Fruit fly (Drosophila melanogaster) whole organism, embryonic: ENCODE measurements around the gene CG5805.

ENCODE experiments used
- Bdp1 ChIP-seq: fragments of 200-800 bp; sonication (Bioruptor generic); optimal IDR thresholded peaks from 3 replicates; lab custom pipeline; 2016; ENCODE audit warnings: missing biosample characterization, missing genetic modification characterization
- BtbVII ChIP-seq: fragments of 200-800 bp; sonication (Bioruptor generic); optimal IDR thresholded peaks from 3 replicates; lab custom pipeline; 2017; ENCODE audit warnings: missing biosample characterization, mild to moderate bottlenecking, missing genetic modification characterization
- CG12391 ChIP-seq: fragments of 200-800 bp; sonication (Bioruptor generic); optimal IDR thresholded peaks from 3 replicates; lab custom pipeline; 2018; ENCODE audit warnings: missing biosample characterization, mild to moderate bottlenecking, missing genetic modification characterization, moderate library complexity
- CG13894 ChIP-seq: fragments of 200-800 bp; sonication (Bioruptor generic); optimal IDR thresholded peaks from 3 replicates; lab custom pipeline; 2018; ENCODE audit warnings: missing biosample characterization, mild to moderate bottlenecking, missing genetic modification characterization, moderate library complexity
- CG15696 ChIP-seq: fragments of 200-800 bp; sonication (Bioruptor generic); optimal IDR thresholded peaks from 2 replicates; lab custom pipeline; 2019; ENCODE audit warnings: missing biosample characterization, mild to moderate bottlenecking, missing genetic modification characterization, moderate library complexity
- CG31388 ChIP-seq: fragments of 200-800 bp; sonication (Bioruptor generic); optimal IDR thresholded peaks from 2 replicates; lab custom pipeline; 2016; ENCODE audit warnings: missing biosample characterization, missing genetic modification characterization
- CG32767 ChIP-seq: fragments of 200-800 bp; sonication (Bioruptor generic); IDR thresholded peaks from 2 replicates; pipeline ENCODE4 v1.3.6; 2022; ENCODE audit warnings: missing biosample characterization, missing genetic modification characterization
- CG33557 ChIP-seq: fragments of 200-800 bp; sonication (Bioruptor generic); optimal IDR thresholded peaks from 2 replicates; lab custom pipeline; 2019; ENCODE audit warnings: missing biosample characterization, mild to moderate bottlenecking, missing genetic modification characterization, moderate library complexity
- CG3726 ChIP-seq: fragments of 200-800 bp; sonication (Bioruptor generic); IDR thresholded peaks from 3 replicates; pipeline ENCODE4, ENCODE4 v1.3.6; 2022; ENCODE audit warnings: missing biosample characterization, missing genetic modification characterization
- CG4360 ChIP-seq: fragments of 200-800 bp; sonication (Bioruptor generic); IDR thresholded peaks from 2 replicates; pipeline ENCODE4 v1.3.6; 2022; ENCODE audit warnings: missing biosample characterization, missing genetic modification characterization
- CG5953 ChIP-seq: fragments of 200-800 bp; sonication (Bioruptor generic); IDR thresholded peaks from 2 replicates; pipeline ENCODE4 v1.3.6; 2022; ENCODE audit warnings: missing biosample characterization, missing genetic modification characterization
- CG6791 ChIP-seq: fragments of 200-800 bp; sonication (Bioruptor generic); IDR thresholded peaks from 3 replicates; pipeline ENCODE4 v1.3.6; 2022; ENCODE audit warnings: missing biosample characterization, missing genetic modification characterization; ENCODE audit not compliant: partially characterized antibody
- CG7928 ChIP-seq: fragments of 200-800 bp; sonication (Bioruptor generic); optimal IDR thresholded peaks from 2 replicates; lab custom pipeline; 2017; ENCODE audit warnings: missing biosample characterization, mild to moderate bottlenecking, missing genetic modification characterization
- CG9437 ChIP-seq: fragments of 200-800 bp; sonication (Bioruptor generic); optimal IDR thresholded peaks from 2 replicates; lab custom pipeline; 2018; ENCODE audit warnings: missing biosample characterization, mild to moderate bottlenecking, missing genetic modification characterization
- CG9797 ChIP-seq: fragments of 200-800 bp; sonication (Bioruptor generic); optimal IDR thresholded peaks from 3 replicates; lab custom pipeline; 2018; ENCODE audit warnings: missing biosample characterization, mild to moderate bottlenecking, missing genetic modification characterization
- Camta ChIP-seq: fragments of 200-800 bp; sonication (Bioruptor generic); optimal IDR thresholded peaks from 2 replicates; lab custom pipeline; 2016; ENCODE audit warnings: missing biosample characterization, missing genetic modification characterization
- CkIIα-i1 ChIP-seq: fragments of 200-800 bp; sonication (Bioruptor generic); IDR thresholded peaks from 2 replicates; pipeline ENCODE4 v1.3.6; 2022; ENCODE audit warnings: missing biosample characterization, missing genetic modification characterization
- CrebB ChIP-seq: fragments of 200-800 bp; sonication (Bioruptor generic); optimal IDR thresholded peaks from 3 replicates; lab custom pipeline; 2018; ENCODE audit warnings: missing biosample characterization, mild to moderate bottlenecking, missing genetic modification characterization
- Dad ChIP-seq: fragments of 200-800 bp; sonication (Bioruptor generic); optimal IDR thresholded peaks from 3 replicates; lab custom pipeline; 2016; ENCODE audit warnings: missing biosample characterization, missing genetic modification characterization
- Dll ChIP-seq: fragments of 200-800 bp; sonication (Bioruptor generic); IDR thresholded peaks from 4 replicates; pipeline ENCODE4 v1.3.6; 2022; ENCODE audit warnings: missing biosample characterization, missing genetic modification characterization; ENCODE audit not compliant: partially characterized antibody
- Dref ChIP-seq: fragments of 200-800 bp; sonication (Bioruptor generic); IDR thresholded peaks from 2 replicates; pipeline ENCODE4 v1.3.6; 2022; ENCODE audit warnings: missing biosample characterization, missing genetic modification characterization
- Ets97D ChIP-seq: fragments of 200-800 bp; sonication (Bioruptor generic); optimal IDR thresholded peaks from 3 replicates; lab custom pipeline; 2016; ENCODE audit warnings: missing biosample characterization, missing genetic modification characterization
- Hr39 ChIP-seq: fragments of >200 bp; optimal IDR thresholded peaks from 2 replicates; lab custom pipeline; 2017
- NFAT ChIP-seq: fragments of 200-800 bp; sonication (Bioruptor generic); IDR thresholded peaks from 2 replicates; pipeline ENCODE4 v1.3.6; 2022; ENCODE audit warnings: missing biosample characterization, missing genetic modification characterization
- Nf-YA ChIP-seq: fragments of 200-800 bp; sonication (Bioruptor generic); IDR thresholded peaks from 2 replicates; pipeline ENCODE4 v1.3.6; 2022; ENCODE audit warnings: missing biosample characterization, missing genetic modification characterization
- Sox100B ChIP-seq: fragments of 200-800 bp; sonication (Bioruptor generic); optimal IDR thresholded peaks from 3 replicates; lab custom pipeline; 2018; ENCODE audit warnings: missing biosample characterization, mild to moderate bottlenecking, missing genetic modification characterization
- btn ChIP-seq: fragments of 200-800 bp; sonication (Bioruptor generic); optimal IDR thresholded peaks from 2 replicates; lab custom pipeline; 2016; ENCODE audit warnings: missing biosample characterization, missing genetic modification characterization
- caup ChIP-seq: fragments of 200-800 bp; sonication (Bioruptor generic); optimal IDR thresholded peaks from 3 replicates; lab custom pipeline; 2017; ENCODE audit warnings: missing biosample characterization, mild to moderate bottlenecking, missing genetic modification characterization, moderate library complexity; ENCODE audit not compliant: severe bottlenecking
- cg ChIP-seq: fragments of 200-800 bp; sonication (Bioruptor generic); optimal IDR thresholded peaks from 3 replicates; lab custom pipeline; 2019; ENCODE audit warnings: missing biosample characterization, mild to moderate bottlenecking, missing genetic modification characterization, moderate library complexity
- cwo ChIP-seq: fragments of 200-800 bp; sonication (Bioruptor generic); optimal IDR thresholded peaks from 3 replicates; lab custom pipeline; 2017; ENCODE audit warnings: missing biosample characterization, missing genetic modification characterization, mild to moderate bottlenecking, moderate library complexity, missing genetic modification reagents
- dan ChIP-seq: fragments of 200-800 bp; sonication (Bioruptor generic); IDR thresholded peaks from 2 replicates; pipeline ENCODE4 v1.3.6; 2022; ENCODE audit warnings: missing biosample characterization, missing genetic modification characterization
- dati ChIP-seq: fragments of 200-800 bp; sonication (Bioruptor generic); IDR thresholded peaks from 2 replicates; pipeline ENCODE4 v1.3.6; 2022; ENCODE audit warnings: missing biosample characterization, missing genetic modification characterization
- en ChIP-seq: fragments of 200-800 bp; sonication (Bioruptor generic); optimal IDR thresholded peaks from 2 replicates; lab custom pipeline; 2016; ENCODE audit warnings: missing biosample characterization, missing genetic modification characterization
- gcm ChIP-seq: fragments of 200-800 bp; sonication (Bioruptor generic); optimal IDR thresholded peaks from 2 replicates; lab custom pipeline; 2019; ENCODE audit warnings: missing biosample characterization, mild to moderate bottlenecking, missing genetic modification characterization, moderate library complexity
- gsb-n ChIP-seq: fragments of 200-800 bp; sonication (Bioruptor generic); optimal IDR thresholded peaks from 3 replicates; lab custom pipeline; 2018; ENCODE audit warnings: missing biosample characterization, mild to moderate bottlenecking, missing genetic modification characterization
- h ChIP-seq: fragments of >200 bp; optimal IDR thresholded peaks from 2 replicates; lab custom pipeline; 2017
- hbn ChIP-seq: fragments of 200-800 bp; sonication (Bioruptor generic); IDR thresholded peaks from 2 replicates; pipeline ENCODE4 v1.3.6; 2022; ENCODE audit warnings: missing biosample characterization, missing genetic modification characterization; ENCODE audit not compliant: partially characterized antibody
- jigr1 ChIP-seq: fragments of 200-800 bp; sonication (Bioruptor generic); IDR thresholded peaks from 3 replicates; pipeline ENCODE4 v1.3.6; 2022; ENCODE audit warnings: missing biosample characterization, missing genetic modification characterization
- jing ChIP-seq: fragments of 200-800 bp; sonication (Bioruptor generic); optimal IDR thresholded peaks from 2 replicates; lab custom pipeline; 2018; ENCODE audit warnings: missing biosample characterization, mild to moderate bottlenecking, missing genetic modification characterization
- oc ChIP-seq: fragments of 200-800 bp; sonication (Bioruptor generic); optimal IDR thresholded peaks from 2 replicates; lab custom pipeline; 2018; ENCODE audit warnings: missing biosample characterization, mild to moderate bottlenecking, missing genetic modification characterization, moderate library complexity
- otp ChIP-seq: fragments of 200-800 bp; sonication (Bioruptor generic); IDR thresholded peaks from 3 replicates; pipeline ENCODE4, ENCODE4 v1.3.6; 2022; ENCODE audit warnings: missing biosample characterization, missing genetic modification characterization
- pfk ChIP-seq: fragments of 200-800 bp; sonication (Bioruptor generic); optimal IDR thresholded peaks from 2 replicates; lab custom pipeline; 2018; ENCODE audit warnings: missing biosample characterization, mild to moderate bottlenecking, missing genetic modification characterization, moderate library complexity
- pho ChIP-seq: fragments of 200-800 bp; sonication (Bioruptor generic); optimal IDR thresholded peaks from 2 replicates; lab custom pipeline; 2016; ENCODE audit warnings: missing biosample characterization, missing genetic modification characterization
- scrt ChIP-seq: fragments of 200-800 bp; sonication (Bioruptor generic); optimal IDR thresholded peaks from 2 replicates; lab custom pipeline; 2018; ENCODE audit warnings: missing biosample characterization, mild to moderate bottlenecking, missing genetic modification characterization, moderate library complexity
- sens-2 ChIP-seq: fragments of 200-800 bp; sonication (Bioruptor generic); IDR thresholded peaks from 2 replicates; pipeline ENCODE4 v1.3.6; 2022; ENCODE audit warnings: missing biosample characterization, missing genetic modification characterization
- slou ChIP-seq: fragments of 200-800 bp; sonication (Bioruptor generic); optimal IDR thresholded peaks from 3 replicates; lab custom pipeline; 2016; ENCODE audit warnings: missing biosample characterization, missing genetic modification characterization
- sob ChIP-seq: fragments of 200-800 bp; sonication (Bioruptor generic); IDR thresholded peaks from 2 replicates; pipeline ENCODE4 v1.3.6; 2022; ENCODE audit warnings: missing biosample characterization, missing genetic modification characterization
- sqz ChIP-seq: fragments of 200-800 bp; sonication (Bioruptor generic); optimal IDR thresholded peaks from 3 replicates; lab custom pipeline; 2018; ENCODE audit warnings: missing biosample characterization, mild to moderate bottlenecking, missing genetic modification characterization
- tap ChIP-seq: fragments of 200-800 bp; optimal IDR thresholded peaks from 3 replicates; lab custom pipeline; 2019; ENCODE audit warnings: missing biosample characterization, mild to moderate bottlenecking, missing genetic modification characterization, moderate library complexity
- zf30C ChIP-seq: fragments of 200-800 bp; sonication (Bioruptor generic); optimal IDR thresholded peaks from 3 replicates; lab custom pipeline; 2018; ENCODE audit warnings: missing biosample characterization, mild to moderate bottlenecking, missing genetic modification characterization

CG5805 gene

dm6 chr3R:24810844-24811625, 23.8 kb upstream of the CG5805 start (continued):
- peak; percentile 49; the same call in 1 of the 2 replicates for TF ChIP-seq CG4360 (GFP tag; lab: Robert Waterston, UW)
- peak; percentile 81 for TF ChIP-seq CG32767 (GFP tag; lab: Robert Waterston, UW)
- no peak for TF ChIP-seq zf30C (GFP tag; lab: Kevin White, UChicago)
- no peak for TF ChIP-seq Hr39
- TF ChIP-seq scrt (GFP tag; lab: Kevin White, UChicago) = peak; percentile 83
- peak; percentile 65 for TF ChIP-seq dati
- peak; percentile 81 for TF ChIP-seq Sox100B
- peak; percentile 70 for TF ChIP-seq Bdp1 (GFP tag; lab: Kevin White, UChicago)
- peak; percentile 43 for TF ChIP-seq sqz (GFP tag; lab: Kevin White, UChicago)
- peak; percentile 90 for TF ChIP-seq caup
- TF ChIP-seq CG31388 (GFP tag; lab: Kevin White, UChicago) = peak; percentile 28
- TF ChIP-seq btn (GFP tag; lab: Kevin White, UChicago) = peak; percentile 73
- peak; percentile 71; the same call in 1 of the 2 replicates for TF ChIP-seq sens-2
- peak; percentile 30 for TF ChIP-seq CG15696 (tag; lab: Kevin White, UChicago)
- peak; percentile 90 for TF ChIP-seq NFAT
- peak; percentile 76 for TF ChIP-seq pho (GFP tag; lab: Kevin White, UChicago)
- TF ChIP-seq CG9437 = peak; percentile 76
- TF ChIP-seq Dad (GFP tag; lab: Kevin White, UChicago) = peak; percentile 86
- peak; percentile 82 for TF ChIP-seq gcm (GFP tag; lab: Kevin White, UChicago)
- TF ChIP-seq Camta (GFP tag; lab: Kevin White, UChicago) = peak; percentile 78
- peak; percentile 95 for TF ChIP-seq sob (GFP tag; lab: Robert Waterston, UW)
- TF ChIP-seq otp (GFP tag; lab: Robert Waterston, UW) = peak; percentile 85
- TF ChIP-seq CG5953 = peak; percentile 91
- no peak for TF ChIP-seq CG9797 (GFP tag; lab: Kevin White, UChicago)
- 0 out of 2 replicates have a peak, but pooled peaks have one; percentile 24 for TF ChIP-seq CkIIα-i1 (GFP tag; lab: Robert Waterston, UW)
- TF ChIP-seq en (GFP tag; lab: Kevin White, UChicago) = peak; percentile 63
- no peak for TF ChIP-seq h (lab: Kevin White, UChicago)
- TF ChIP-seq CG13894 = peak; percentile 79
- TF ChIP-seq slou = peak; percentile 47
- TF ChIP-seq CG7928 = peak; percentile 69
- no peak for TF ChIP-seq pfk (GFP tag; lab: Kevin White, UChicago)
- no peak for TF ChIP-seq Dll (GFP tag; lab: Robert Waterston, UW)
- TF ChIP-seq CG6791 = no peak
- TF ChIP-seq CG3726 (GFP tag; lab: Robert Waterston, UW) = peak; percentile 53; the same call in 1 of the 3 replicates
- TF ChIP-seq CG12391 (tag; lab: Kevin White, UChicago) = peak; percentile 85
- TF ChIP-seq Dref (GFP tag; lab: Robert Waterston, UW) = no peak
- TF ChIP-seq BtbVII (GFP tag; lab: Kevin White, UChicago) = peak; percentile 89
- TF ChIP-seq cg = no peak
- peak; percentile 90 for TF ChIP-seq tap (tag; lab: Kevin White, UChicago)
- peak; percentile 76 for TF ChIP-seq Ets97D
- TF ChIP-seq jigr1 (GFP tag; lab: Robert Waterston, UW) = no peak
- peak; percentile 85 for TF ChIP-seq cwo (GFP tag; lab: Kevin White, UChicago)
- peak; percentile 76 for TF ChIP-seq jing (GFP tag; lab: Kevin White, UChicago)
- TF ChIP-seq dan (GFP tag; lab: Robert Waterston, UW) = peak; percentile 6; the same call in 1 of the 2 replicates
- no peak for TF ChIP-seq hbn (GFP tag; lab: Robert Waterston, UW)
- TF ChIP-seq Nf-YA = peak; percentile 82
- TF ChIP-seq oc = peak; percentile 89
- TF ChIP-seq CG33557 (GFP tag; lab: Kevin White, UChicago) = no peak
- peak; percentile 87 for TF ChIP-seq CrebB (tag; lab: Kevin White, UChicago)
- TF ChIP-seq gsb-n (tag; lab: Kevin White, UChicago) = peak; percentile 65
